Worm (Caenorhabditis elegans) whole organism, L4 larva: ENCODE measurements around the gene zak-1.

Experiments used
- D1046.2 ChIP-seq: fragments of 200-800 bp; sonication (Bioruptor generic); IDR thresholded peaks from 2 replicates; pipeline ENCODE4 v1.3.6; 2022; ENCODE audit warnings: missing genetic modification characterization, missing compliant biosample characterization
- F26F4.8 ChIP-seq: fragments of 200-800 bp; sonication (Bioruptor generic); conservative IDR thresholded peaks from 2 replicates; pipeline ENCODE4 v1.3.6; 2022; ENCODE audit warnings: missing genetic modification characterization, missing compliant biosample characterization
- F37D6.2 ChIP-seq: sonication (generic microtip); optimal IDR thresholded peaks from 2 replicates; lab custom pipeline; 2016; ENCODE audit warnings: mild to moderate bottlenecking, missing genetic modification characterization, missing compliant biosample characterization
- T20F7.1 ChIP-seq: fragments of 200-800 bp; sonication (Bioruptor generic); optimal IDR thresholded peaks from 2 replicates; lab custom pipeline; 2018; ENCODE audit warnings: mild to moderate bottlenecking, missing genetic modification characterization, missing compliant biosample characterization
- Y48G9A.11 ChIP-seq: fragments of 200-800 bp; sonication (Bioruptor generic); IDR thresholded peaks from 2 replicates; pipeline ENCODE4 v1.3.6; 2022; ENCODE audit warnings: missing genetic modification reagents, missing genetic modification characterization, missing compliant biosample characterization
- Y5F2A.4 ChIP-seq: fragments of 200-800 bp; sonication (Bioruptor generic); optimal IDR thresholded peaks from 2 replicates; lab custom pipeline; 2018; ENCODE audit warnings: mild to moderate bottlenecking, missing genetic modification characterization, missing compliant biosample characterization
- Y75B8A.6 ChIP-seq: fragments of 200-800 bp; sonication (Bioruptor generic); IDR thresholded peaks from 2 replicates; pipeline ENCODE4 v1.3.6; 2022; ENCODE audit warnings: missing genetic modification reagents, missing genetic modification characterization, missing compliant biosample characterization
- ZK337.2 ChIP-seq: fragments of 200-800 bp; sonication (Bioruptor generic); IDR thresholded peaks from 2 replicates; pipeline ENCODE4 v1.3.6; 2022; ENCODE audit warnings: missing genetic modification reagents, missing genetic modification characterization, missing compliant biosample characterization
- aha-1 ChIP-seq: fragments of 150-350 bp; peaks from one replicate; lab custom pipeline; 2014; ENCODE audit warnings: missing biosample characterization, missing genetic modification characterization
- aly-2 ChIP-seq: sonication (generic microtip); optimal IDR thresholded peaks from 2 replicates; lab custom pipeline; 2018; ENCODE audit warnings: missing biosample characterization, missing genetic modification characterization
- ama-1 ChIP-seq: fragments of 150-350 bp; optimal IDR thresholded peaks from 2 replicates; lab custom pipeline; 2014; ENCODE audit warnings: inconsistent platforms, mixed read lengths
- ceh-32 ChIP-seq: sonication (generic microtip); optimal IDR thresholded peaks from 2 replicates; lab custom pipeline; 2016; ENCODE audit warnings: mild to moderate bottlenecking, missing genetic modification characterization, missing compliant biosample characterization; ENCODE audit not compliant: poor library complexity
- ceh-44 ChIP-seq: fragments of 200-800 bp; sonication (Bioruptor generic); IDR thresholded peaks from 2 replicates; pipeline ENCODE4 v1.3.6; 2022; ENCODE audit warnings: missing genetic modification reagents, missing genetic modification characterization, missing compliant biosample characterization
- ceh-62 ChIP-seq: sonication (generic microtip); optimal IDR thresholded peaks from 2 replicates; lab custom pipeline; 2017; ENCODE audit warnings: missing biosample characterization, missing genetic modification characterization
- ceh-82 ChIP-seq: sonication (generic microtip); optimal IDR thresholded peaks from 2 replicates; lab custom pipeline; 2017; ENCODE audit warnings: missing biosample characterization, missing genetic modification characterization
- ctbp-1 ChIP-seq: fragments of 200-800 bp; sonication (Bioruptor generic); IDR thresholded peaks from 2 replicates; pipeline ENCODE4 v1.3.6; 2022; ENCODE audit warnings: missing genetic modification reagents, missing genetic modification characterization, missing compliant biosample characterization
- daf-12 ChIP-seq: fragments of 150-350 bp; optimal IDR thresholded peaks from 2 replicates; lab custom pipeline; 2014; ENCODE audit warnings: missing biosample characterization, missing genetic modification reagents, missing genetic modification characterization
- daf-16 ChIP-seq, 3 experiments: sonication (generic microtip); optimal IDR thresholded peaks; 2 replicates each; lab custom pipeline; 2016 to 2017; ENCODE audit warnings: missing genetic modification characterization in 3 of 3, missing genetic modification reagents in 3 of 3, mild to moderate bottlenecking in 2 of 3, missing compliant biosample characterization in 2 of 3, missing biosample characterization in 1 of 3, moderate library complexity in 1 of 3
- daf-8 ChIP-seq: fragments of 200-800 bp; sonication (Bioruptor generic); IDR thresholded peaks from 2 replicates; pipeline ENCODE4 v1.3.6; 2022; ENCODE audit warnings: missing genetic modification characterization, missing compliant biosample characterization
- dmd-8 ChIP-seq: fragments of 200-800 bp; sonication (Bioruptor generic); IDR thresholded peaks from 2 replicates; pipeline ENCODE4 v1.3.6; 2022; ENCODE audit warnings: missing genetic modification characterization, missing compliant biosample characterization
- dmd-9 ChIP-seq: fragments of 200-800 bp; sonication (Bioruptor generic); IDR thresholded peaks from 2 replicates; pipeline ENCODE4 v1.3.6; 2022; ENCODE audit warnings: missing genetic modification reagents, missing genetic modification characterization, missing compliant biosample characterization
- egl-43 ChIP-seq: fragments of 200-800 bp; sonication (Bioruptor generic); IDR thresholded peaks from 2 replicates; pipeline ENCODE4 v1.3.6; 2022; ENCODE audit warnings: missing genetic modification reagents, missing genetic modification characterization, missing compliant biosample characterization
- fos-1 ChIP-seq: fragments of 150-350 bp; optimal IDR thresholded peaks from 2 replicates; lab custom pipeline; 2014; ENCODE audit warnings: missing biosample characterization, missing genetic modification characterization
- hif-1 ChIP-seq, 2 experiments: sonication (generic microtip); optimal IDR thresholded peaks; 2 replicates each; lab custom pipeline; 2016 to 2017; ENCODE audit warnings: missing compliant biosample characterization in 2 of 2, missing genetic modification characterization in 2 of 2, missing genetic modification reagents in 2 of 2, missing genotype in 2 of 2, mild to moderate bottlenecking in 1 of 2
- hlh-30 ChIP-seq: sonication (generic microtip); optimal IDR thresholded peaks from 2 replicates; lab custom pipeline; 2017; ENCODE audit warnings: antibody characterized with exemption, mild to moderate bottlenecking, missing genetic modification characterization, missing compliant biosample characterization; ENCODE audit not compliant: insufficient read depth
- hmg-1.1 ChIP-seq: fragments of 200-800 bp; sonication (Bioruptor generic); IDR thresholded peaks from 2 replicates; pipeline ENCODE4 v1.3.6; 2022; ENCODE audit warnings: missing genetic modification reagents, missing genetic modification characterization, missing compliant biosample characterization
- jun-1 ChIP-seq: fragments of 150-350 bp; optimal IDR thresholded peaks from 2 replicates; lab custom pipeline; 2014; ENCODE audit warnings: missing biosample characterization, missing genetic modification reagents, missing genetic modification characterization
- lin-1 ChIP-seq: fragments of 200-800 bp; sonication (Bioruptor generic); IDR thresholded peaks from 2 replicates; pipeline ENCODE4 v1.3.6; 2022; ENCODE audit warnings: missing genetic modification reagents, missing genetic modification characterization, missing compliant biosample characterization
- lin-13 ChIP-seq: fragments of 150-350 bp; optimal IDR thresholded peaks from 2 replicates; lab custom pipeline; 2014; ENCODE audit warnings: missing biosample characterization, missing genetic modification reagents, missing genetic modification characterization
- lin-38 ChIP-seq: fragments of 200-800 bp; sonication (Bioruptor generic); IDR thresholded peaks from 2 replicates; pipeline ENCODE4 v1.3.6; 2022; ENCODE audit warnings: missing genetic modification reagents, missing genetic modification characterization, missing compliant biosample characterization
- lir-3 ChIP-seq: sonication (generic microtip); optimal IDR thresholded peaks from 2 replicates; lab custom pipeline; 2016; ENCODE audit warnings: mild to moderate bottlenecking, missing genetic modification characterization, missing compliant biosample characterization
- lsy-2 ChIP-seq, 2 experiments: fragments of 150-350 bp in 1 of 2; sonication (generic microtip) in 1 of 2; optimal IDR thresholded peaks; 2 replicates each; lab custom pipeline; 2014 to 2017; ENCODE audit warnings: missing biosample characterization in 2 of 2, missing genetic modification characterization in 2 of 2
- mdt-29 ChIP-seq: fragments of 200-800 bp; sonication (Bioruptor generic); IDR thresholded peaks from 2 replicates; pipeline ENCODE4 v1.3.6; 2022; ENCODE audit warnings: missing genetic modification reagents, missing genetic modification characterization, missing compliant biosample characterization
- mes-2 ChIP-seq: sonication (generic microtip); optimal IDR thresholded peaks from 2 replicates; lab custom pipeline; 2016; ENCODE audit warnings: missing genotype, mild to moderate bottlenecking, missing genetic modification characterization, missing compliant biosample characterization; ENCODE audit not compliant: poor library complexity, severe bottlenecking
- mxl-2 ChIP-seq: fragments of 200-800 bp; sonication (Bioruptor generic); conservative IDR thresholded peaks from 2 replicates; pipeline ENCODE4 v1.3.6; 2022; ENCODE audit warnings: missing genetic modification reagents, missing genetic modification characterization, missing compliant biosample characterization
- mxl-3 ChIP-seq: fragments of 200-800 bp; sonication (Bioruptor generic); optimal IDR thresholded peaks from 2 replicates; lab custom pipeline; 2018; ENCODE audit warnings: mild to moderate bottlenecking, missing genetic modification characterization, missing compliant biosample characterization
- nhr-111 ChIP-seq: fragments of 200-800 bp; sonication (Bioruptor generic); optimal IDR thresholded peaks from 2 replicates; lab custom pipeline; 2018; ENCODE audit warnings: mild to moderate bottlenecking, missing genetic modification characterization, missing compliant biosample characterization
- nhr-41 ChIP-seq: fragments of 200-800 bp; sonication (Bioruptor generic); IDR thresholded peaks from 2 replicates; pipeline ENCODE4 v1.3.6; 2022; ENCODE audit warnings: missing genetic modification reagents, missing genetic modification characterization, missing compliant biosample characterization
- nhr-76 ChIP-seq: fragments of 150-350 bp; optimal IDR thresholded peaks from 2 replicates; lab custom pipeline; 2014; ENCODE audit warnings: missing biosample characterization, missing genetic modification characterization
- pha-4 ChIP-seq, 2 experiments: fragments of 150-350 bp in 1 of 2; fragments of 200-800 bp in 1 of 2; sonication (Bioruptor generic) in 1 of 2; IDR thresholded peaks in 1 of 2; optimal IDR thresholded peaks in 1 of 2; 2 replicates each; pipeline versions ENCODE4 v1.3.6 to Lab custom; 2014 to 2022; ENCODE audit warnings: missing genetic modification characterization in 2 of 2, missing genetic modification reagents in 2 of 2, missing biosample characterization in 1 of 2, missing compliant biosample characterization in 1 of 2
- pqm-1 ChIP-seq: sonication (generic microtip); optimal IDR thresholded peaks from 2 replicates; lab custom pipeline; 2017; ENCODE audit warnings: missing biosample characterization, missing genetic modification characterization
- set-16 ChIP-seq: fragments of 200-800 bp; sonication (Bioruptor generic); IDR thresholded peaks from 2 replicates; pipeline ENCODE4 v1.3.6; 2022; ENCODE audit warnings: missing genetic modification reagents, missing genetic modification characterization, missing compliant biosample characterization
- skn-1 ChIP-seq: fragments of 150-350 bp; optimal IDR thresholded peaks from 2 replicates; lab custom pipeline; 2014; ENCODE audit warnings: missing biosample characterization, missing genetic modification characterization
- tag-97 ChIP-seq: fragments of 200-800 bp; sonication (Bioruptor generic); IDR thresholded peaks from 2 replicates; pipeline ENCODE4 v1.3.6; 2022; ENCODE audit warnings: missing genetic modification characterization, missing compliant biosample characterization
- tra-1 ChIP-seq: fragments of 200-800 bp; sonication (Bioruptor generic); IDR thresholded peaks from 2 replicates; pipeline ENCODE4 v1.3.6; 2022; ENCODE audit warnings: missing genetic modification reagents, missing genetic modification characterization, missing compliant biosample characterization
- unc-62 ChIP-seq, 3 experiments: fragments of 150-350 bp in 1 of 3; sonication (generic microtip); optimal IDR thresholded peaks in 2 of 3; peaks in 1 of 3; 1 replicate in 1 of 3; 2 replicates in 2 of 3; lab custom pipeline; 2014 to 2017; ENCODE audit warnings: missing biosample characterization in 3 of 3, missing genetic modification characterization in 3 of 3, missing genetic modification reagents in 3 of 3, missing genotype in 1 of 3
- ztf-11 ChIP-seq: fragments of 150-350 bp; optimal IDR thresholded peaks from 2 replicates; lab custom pipeline; 2014; ENCODE audit warnings: missing biosample characterization, missing genetic modification characterization

The zak-1 gene

ce11 chrIII:6881745-6882144 lies 25.1 kb upstream of the zak-1 start:
- peak in 1 of 2 experiments; percentile 85 for TF ChIP-seq unc-62 (GFP tag; optimal IDR thresholded peaks at IDR 0.05 in 1 of 2; lab: Kevin White, UChicago)
- no peak for TF ChIP-seq unc-62 (tag; optimal IDR thresholded peaks at IDR 0.05; lab: Kevin White, UChicago)
- TF ChIP-seq daf-8 = no peak

ce11 chrIII:6880797-6881196 lies 24.2 kb upstream of the zak-1 start, which contains the start of gene K04C2.7:
K04C2.7 (plus strand) TSS chrIII:6881097.
- no peak for TF ChIP-seq aly-2
- TF ChIP-seq mdt-29 = no peak
- no peak for TF ChIP-seq hif-1 (tag; optimal IDR thresholded peaks at IDR 0.05; lab: Kevin White, UChicago)
- no peak for TF ChIP-seq aha-1 (tag; lab: Kevin White, UChicago)
- TF ChIP-seq dmd-8 (GFP tag; lab: Robert Waterston, UW) = no peak
- no peak for TF ChIP-seq ztf-11 (tag; lab: Kevin White, UChicago)
- no peak for TF ChIP-seq daf-8
- TF ChIP-seq lin-13 (GFP tag; lab: Kevin White, UChicago) = no peak
- no peak for TF ChIP-seq jun-1 (tag; lab: Kevin White, UChicago)
- TF ChIP-seq lir-3 = no peak
- TF ChIP-seq T20F7.1 (GFP tag; lab: Kevin White, UChicago) = no peak
- TF ChIP-seq ceh-32 (tag; lab: Kevin White, UChicago) = no peak
- TF ChIP-seq dmd-9 (GFP tag; lab: Robert Waterston, UW) = no peak
- TF ChIP-seq daf-16 (GFP tag; optimal IDR thresholded peaks at IDR 0.05; lab: Kevin White, UChicago) = no peak
- TF ChIP-seq daf-16 (tag; optimal IDR thresholded peaks at IDR 0.05; lab: Kevin White, UChicago) = no peak
- no peak for TF ChIP-seq ceh-44 (GFP tag; lab: Robert Waterston, UW)
- TF ChIP-seq lin-38 = no peak
- no peak for TF ChIP-seq ceh-62 (tag; lab: Kevin White, UChicago)
- TF ChIP-seq nhr-76 = no peak
- TF ChIP-seq pqm-1 (tag; lab: Kevin White, UChicago) = no peak
- TF ChIP-seq tag-97 (GFP tag; lab: Robert Waterston, UW) = no peak

- no peak for TF ChIP-seq Y5F2A.4 (GFP tag; lab: Kevin White, UChicago)
- peak; percentile 5 to 64 for TF ChIP-seq lsy-2 (tag; optimal IDR thresholded peaks at IDR 0.05; lab: Kevin White, UChicago)
- TF ChIP-seq nhr-111 = no peak
- TF ChIP-seq ZK337.2 (GFP tag; lab: Robert Waterston, UW) = 0 out of 2 replicates have a peak, but pooled peaks have one; percentile 12
- TF ChIP-seq ctbp-1 (GFP tag; lab: Robert Waterston, UW) = no peak
- no peak for TF ChIP-seq set-16 (GFP tag; lab: Robert Waterston, UW)
- no peak for TF ChIP-seq lir-3
- no peak for TF ChIP-seq dmd-8 (GFP tag; lab: Robert Waterston, UW)
- TF ChIP-seq Y48G9A.11 = no peak
- TF ChIP-seq ama-1 (lab: Kevin White, UChicago) = peak; percentile 1
- TF ChIP-seq daf-8 = no peak
- no peak for TF ChIP-seq tag-97 (GFP tag; lab: Robert Waterston, UW)
- no peak for TF ChIP-seq T20F7.1 (GFP tag; lab: Kevin White, UChicago)
- TF ChIP-seq skn-1 (tag; lab: Kevin White, UChicago) = no peak
- no peak for TF ChIP-seq egl-43 (GFP tag; lab: Robert Waterston, UW)
- TF ChIP-seq lin-1 (GFP tag; lab: Robert Waterston, UW) = no peak
- no peak for TF ChIP-seq pha-4 (GFP tag; IDR thresholded peaks at IDR 0.05; lab: Robert Waterston, UW)
- TF ChIP-seq pha-4 (tag; optimal IDR thresholded peaks at IDR 0.05; lab: Kevin White, UChicago) = no peak
- TF ChIP-seq ceh-82 = no peak
- TF ChIP-seq tra-1 = no peak
- TF ChIP-seq nhr-41 = no peak
- TF ChIP-seq mes-2 = no peak
- TF ChIP-seq D1046.2 (GFP tag; lab: Robert Waterston, UW) = no peak
- TF ChIP-seq daf-12 (tag; lab: Kevin White, UChicago) = no peak
- TF ChIP-seq mxl-3 (GFP tag; lab: Kevin White, UChicago) = no peak
- TF ChIP-seq fos-1 (tag; lab: Kevin White, UChicago) = no peak
- TF ChIP-seq F37D6.2 = peak; percentile 10
- no peak for TF ChIP-seq Y75B8A.6 (GFP tag; lab: Robert Waterston, UW)
- TF ChIP-seq mxl-2 (GFP tag; lab: Robert Waterston, UW) = no peak
- TF ChIP-seq hmg-1.1 (GFP tag; lab: Robert Waterston, UW) = no peak
- no peak for TF ChIP-seq F26F4.8
- TF ChIP-seq hlh-30 (tag; lab: Kevin White, UChicago) = no peak
These were observed 17.1 kb upstream of the zak-1 start for ce11 chrIII:6873724-6874123.
